Fruit fly (Drosophila melanogaster): Measurements from ENCODE around the gene CG43354.

DNA sequence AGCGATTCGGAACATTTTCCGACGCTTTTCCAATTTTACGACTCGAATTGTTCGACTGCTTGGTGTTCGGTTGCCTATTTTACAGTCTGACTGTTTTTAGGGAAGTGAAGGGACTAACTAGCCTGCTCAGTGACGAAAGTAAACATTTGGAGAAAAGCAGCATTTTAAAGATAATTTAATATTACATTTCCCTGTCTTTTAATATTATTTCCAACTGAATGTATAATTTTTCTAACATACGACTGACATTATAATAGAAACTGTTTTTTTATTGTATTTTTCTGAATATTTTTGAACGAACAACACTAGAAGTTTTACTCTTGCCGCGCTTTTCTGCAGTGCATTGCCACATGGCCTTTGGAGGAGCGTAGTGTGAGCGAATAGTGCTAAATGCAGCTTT, 23.6 kb downstream of the CG43354 start, which contains the start of gene CG31787:
- TF ChIP-seq CG8478 (optimal IDR thresholded peaks at IDR 0.05) (no peak), CTCF (optimal IDR thresholded peaks at IDR 0.05) (no peak)
